Fruit fly (Drosophila melanogaster) whole organism, embryonic: ENCODE measurements around the gene CG3529.

Source experiments
- C15 ChIP-seq: fragments of 200-800 bp; sonication (Bioruptor generic); IDR thresholded peaks from 3 replicates; pipeline ENCODE4 v1.3.6; 2022; ENCODE audit warnings: missing biosample characterization, missing genetic modification characterization
- CG11696 ChIP-seq: fragments of 200-800 bp; sonication (Bioruptor generic); IDR thresholded peaks from 2 replicates; pipeline ENCODE4 v1.3.6; 2022; ENCODE audit warnings: missing biosample characterization, missing genetic modification characterization
- CG11723 ChIP-seq: fragments of 200-800 bp; sonication (Bioruptor generic); optimal IDR thresholded peaks from 2 replicates; lab custom pipeline; 2017; ENCODE audit warnings: missing biosample characterization, mild to moderate bottlenecking, missing genetic modification characterization
- CG15514 ChIP-seq: fragments of 200-800 bp; sonication (Bioruptor generic); optimal IDR thresholded peaks from 3 replicates; lab custom pipeline; 2017; ENCODE audit warnings: missing biosample characterization, missing genetic modification characterization, mild to moderate bottlenecking, moderate library complexity, missing genetic modification reagents
- CG15601 ChIP-seq: fragments of 200-800 bp; sonication (Bioruptor generic); optimal IDR thresholded peaks from 3 replicates; lab custom pipeline; 2019; ENCODE audit warnings: missing biosample characterization, mild to moderate bottlenecking, missing genetic modification characterization, moderate library complexity
- CG17385 ChIP-seq: fragments of 200-800 bp; sonication (Bioruptor generic); optimal IDR thresholded peaks from 3 replicates; lab custom pipeline; 2018; ENCODE audit warnings: missing biosample characterization, mild to moderate bottlenecking, missing genetic modification characterization
- CG17802 ChIP-seq: fragments of 200-800 bp; sonication (Bioruptor generic); optimal IDR thresholded peaks from 2 replicates; lab custom pipeline; 2018; ENCODE audit warnings: missing biosample characterization, mild to moderate bottlenecking, missing genetic modification characterization, moderate library complexity
- CG18011 ChIP-seq: fragments of 200-800 bp; sonication (Bioruptor generic); optimal IDR thresholded peaks from 2 replicates; lab custom pipeline; 2017; ENCODE audit warnings: missing biosample characterization, missing genetic modification characterization, mild to moderate bottlenecking, moderate library complexity, missing genotype
- CG2116 ChIP-seq: fragments of 200-800 bp; sonication (Bioruptor generic); optimal IDR thresholded peaks from 3 replicates; lab custom pipeline; 2018; ENCODE audit warnings: missing biosample characterization, mild to moderate bottlenecking, missing genetic modification characterization
- CG2129 ChIP-seq: fragments of 200-800 bp; sonication (Bioruptor generic); IDR thresholded peaks from 2 replicates; pipeline ENCODE4 v1.3.6; 2022; ENCODE audit warnings: missing biosample characterization, missing genetic modification characterization; ENCODE audit not compliant: partially characterized antibody
- CG2199 ChIP-seq: fragments of 200-800 bp; sonication (Bioruptor generic); IDR thresholded peaks from 3 replicates; pipeline ENCODE4 v1.3.6; 2022; ENCODE audit warnings: missing biosample characterization, missing genetic modification characterization
- CG3847 ChIP-seq: fragments of 200-800 bp; sonication (Bioruptor generic); IDR thresholded peaks from 2 replicates; pipeline ENCODE4 v1.3.6; 2022; ENCODE audit warnings: missing biosample characterization, missing genetic modification characterization
- CG4617 ChIP-seq: fragments of 200-800 bp; sonication (Bioruptor generic); optimal IDR thresholded peaks from 3 replicates; lab custom pipeline; 2016; ENCODE audit warnings: missing biosample characterization, missing genetic modification characterization, borderline replicate concordance
- CG5180 ChIP-seq: fragments of 200-800 bp; sonication (Bioruptor generic); optimal IDR thresholded peaks from 3 replicates; lab custom pipeline; 2017; ENCODE audit warnings: missing biosample characterization, missing genetic modification characterization, mild to moderate bottlenecking, moderate library complexity, missing genetic modification reagents
- CG5953 ChIP-seq: fragments of 200-800 bp; sonication (Bioruptor generic); IDR thresholded peaks from 2 replicates; pipeline ENCODE4 v1.3.6; 2022; ENCODE audit warnings: missing biosample characterization, missing genetic modification characterization
- CG6689 ChIP-seq: fragments of 200-800 bp; sonication (Bioruptor generic); IDR thresholded peaks from 2 replicates; pipeline ENCODE4 v1.3.6; 2022; ENCODE audit warnings: missing biosample characterization, missing genetic modification characterization
- CG6791 ChIP-seq: fragments of 200-800 bp; sonication (Bioruptor generic); IDR thresholded peaks from 3 replicates; pipeline ENCODE4 v1.3.6; 2022; ENCODE audit warnings: missing biosample characterization, missing genetic modification characterization; ENCODE audit not compliant: partially characterized antibody
- CG8924 ChIP-seq: fragments of 200-800 bp; optimal IDR thresholded peaks from 3 replicates; lab custom pipeline; 2019; ENCODE audit warnings: missing biosample characterization, mild to moderate bottlenecking, missing genetic modification characterization, moderate library complexity
- Deaf1 ChIP-seq: fragments of 200-800 bp; optimal IDR thresholded peaks from 3 replicates; lab custom pipeline; 2019; ENCODE audit warnings: missing biosample characterization, mild to moderate bottlenecking, missing genetic modification characterization, moderate library complexity
- Dref ChIP-seq: fragments of 200-800 bp; sonication (Bioruptor generic); IDR thresholded peaks from 2 replicates; pipeline ENCODE4 v1.3.6; 2022; ENCODE audit warnings: missing biosample characterization, missing genetic modification characterization
- Elba2 ChIP-seq: fragments of 200-800 bp; sonication (Bioruptor generic); optimal IDR thresholded peaks from 3 replicates; lab custom pipeline; 2016; ENCODE audit warnings: missing biosample characterization, missing genetic modification characterization
- Ets97D ChIP-seq: fragments of 200-800 bp; sonication (Bioruptor generic); optimal IDR thresholded peaks from 3 replicates; lab custom pipeline; 2016; ENCODE audit warnings: missing biosample characterization, missing genetic modification characterization
- Hr3 ChIP-seq: fragments of 200-800 bp; sonication (Bioruptor generic); optimal IDR thresholded peaks from 3 replicates; lab custom pipeline; 2016; ENCODE audit warnings: missing biosample characterization, missing genetic modification characterization
- Lhr ChIP-seq: fragments of 200-800 bp; sonication (Bioruptor generic); optimal IDR thresholded peaks from 3 replicates; lab custom pipeline; 2017; ENCODE audit warnings: mild to moderate bottlenecking, missing biosample characterization, missing genetic modification reagents, missing genetic modification characterization
- Med ChIP-seq: fragments of 200-800 bp; sonication (Bioruptor generic); peaks from one replicate; lab custom pipeline; 2016; ENCODE audit warnings: missing biosample characterization, missing genetic modification characterization, mild to moderate bottlenecking, inconsistent platforms, moderate library complexity
- Mes4 ChIP-seq: fragments of 200-800 bp; sonication (Bioruptor generic); optimal IDR thresholded peaks from 2 replicates; lab custom pipeline; 2016; ENCODE audit warnings: missing biosample characterization, missing genetic modification characterization
- Nf-YC ChIP-seq: fragments of 200-800 bp; optimal IDR thresholded peaks from 3 replicates; lab custom pipeline; 2019; ENCODE audit warnings: missing biosample characterization, mild to moderate bottlenecking, missing genetic modification characterization, moderate library complexity
- Stat92E ChIP-seq, 3 experiments: fragments of >200 bp in 2 of 3; fragments of 200-800 bp in 1 of 3; sonication (Bioruptor generic) in 1 of 3; optimal IDR thresholded peaks; 2 replicates each; lab custom pipeline; 2017 to 2019; ENCODE audit warnings: missing biosample characterization in 3 of 3, missing genetic modification characterization in 3 of 3, mild to moderate bottlenecking in 1 of 3, moderate library complexity in 1 of 3
- Xbp1 ChIP-seq: fragments of 200-800 bp; sonication (Bioruptor generic); optimal IDR thresholded peaks from 3 replicates; lab custom pipeline; 2016; ENCODE audit warnings: missing biosample characterization, mild to moderate bottlenecking, missing genetic modification characterization
- amos ChIP-seq: fragments of 200-800 bp; sonication (Bioruptor generic); IDR thresholded peaks from 2 replicates; pipeline ENCODE4 v1.3.6; 2022; ENCODE audit warnings: missing biosample characterization, missing genetic modification characterization; ENCODE audit not compliant: partially characterized antibody
- ato ChIP-seq: fragments of 200-800 bp; sonication (Bioruptor generic); IDR thresholded peaks from 2 replicates; pipeline ENCODE4 v1.3.6; 2022; ENCODE audit warnings: missing biosample characterization, missing genetic modification characterization; ENCODE audit not compliant: partially characterized antibody
- bab2 ChIP-seq: fragments of 200-800 bp; sonication (Bioruptor generic); optimal IDR thresholded peaks from 2 replicates; lab custom pipeline; 2016; ENCODE audit warnings: missing biosample characterization, missing genetic modification characterization
- corto ChIP-seq: fragments of 200-800 bp; sonication (Bioruptor generic); optimal IDR thresholded peaks from 2 replicates; lab custom pipeline; 2016; ENCODE audit warnings: missing biosample characterization, mild to moderate bottlenecking, missing genetic modification characterization, moderate library complexity
- crc ChIP-seq: fragments of 200-800 bp; sonication (Bioruptor generic); optimal IDR thresholded peaks from 2 replicates; lab custom pipeline; 2016; ENCODE audit warnings: missing biosample characterization, missing genetic modification characterization
- crol ChIP-seq: fragments of 200-800 bp; sonication (Bioruptor generic); IDR thresholded peaks from 2 replicates; pipeline ENCODE4 v1.3.6; 2022; ENCODE audit warnings: missing biosample characterization, missing genetic modification characterization
- dmrt11E ChIP-seq: fragments of 200-800 bp; sonication (Bioruptor generic); optimal IDR thresholded peaks from 3 replicates; lab custom pipeline; 2018; ENCODE audit warnings: missing biosample characterization, mild to moderate bottlenecking, missing genetic modification characterization, moderate library complexity
- gfzf ChIP-seq: fragments of 200-800 bp; sonication (Bioruptor generic); optimal IDR thresholded peaks from 2 replicates; lab custom pipeline; 2016; ENCODE audit warnings: missing biosample characterization, mild to moderate bottlenecking, missing genetic modification characterization, moderate library complexity
- hb ChIP-seq: fragments of 200-800 bp; sonication (Bioruptor generic); IDR thresholded peaks from 3 replicates; pipeline ENCODE4 v1.3.6; 2022; ENCODE audit warnings: missing biosample characterization, missing genetic modification characterization; ENCODE audit not compliant: partially characterized antibody
- her ChIP-seq: fragments of 200-800 bp; sonication (Bioruptor generic); optimal IDR thresholded peaks from 2 replicates; lab custom pipeline; 2016; ENCODE audit warnings: missing biosample characterization, missing genetic modification characterization
- kah ChIP-seq: fragments of 200-800 bp; sonication (Bioruptor generic); optimal IDR thresholded peaks from 2 replicates; lab custom pipeline; 2018; ENCODE audit warnings: missing biosample characterization, mild to moderate bottlenecking, missing genetic modification characterization
- lilli ChIP-seq: fragments of 200-800 bp; sonication (Bioruptor generic); optimal IDR thresholded peaks from 3 replicates; lab custom pipeline; 2016; ENCODE audit warnings: missing biosample characterization, missing genetic modification characterization
- pan ChIP-seq, 4 experiments: fragments of >200 bp in 3 of 4; fragments of 200-800 bp in 1 of 4; sonication (Bioruptor generic) in 1 of 4; optimal IDR thresholded peaks in 3 of 4; IDR thresholded peaks in 1 of 4; 2 replicates each; pipeline versions ENCODE4 v1.3.6 to Lab custom; 2017 to 2022; ENCODE audit warnings: missing biosample characterization in 2 of 4, missing genetic modification characterization in 2 of 4, mixed read lengths in 1 of 4
- pnt ChIP-seq: fragments of 200-800 bp; sonication (Bioruptor generic); optimal IDR thresholded peaks from 3 replicates; lab custom pipeline; 2016; ENCODE audit warnings: missing biosample characterization, missing genetic modification characterization
- sens ChIP-seq: fragments of 200-800 bp; sonication (Bioruptor generic); peaks from one replicate; lab custom pipeline; 2016; ENCODE audit warnings: missing biosample characterization, missing genetic modification characterization
- sna ChIP-seq: fragments of 200-800 bp; sonication (Bioruptor generic); IDR thresholded peaks from 2 replicates; pipeline ENCODE4 v1.3.6; 2022; ENCODE audit warnings: missing biosample characterization, missing genetic modification characterization; ENCODE audit not compliant: partially characterized antibody
- trem ChIP-seq: fragments of 200-800 bp; optimal IDR thresholded peaks from 3 replicates; lab custom pipeline; 2019; ENCODE audit warnings: missing biosample characterization, mild to moderate bottlenecking, missing genetic modification characterization, moderate library complexity
- zen ChIP-seq: fragments of 200-800 bp; sonication (Bioruptor generic); optimal IDR thresholded peaks from 3 replicates; lab custom pipeline; 2018; ENCODE audit warnings: missing biosample characterization, mild to moderate bottlenecking, missing genetic modification characterization, moderate library complexity

Gene CG3529

dm6 chr3L:9399013-9399750, 47.5 kb upstream of the CG3529 start, which contains the start of gene CG4080 (continued):
- TF ChIP-seq CG11696 (no peak), bab2 (GFP tag; lab: Kevin White, UChicago) (no peak), CG18011 (peak; percentile 13), pan (optimal IDR thresholded peaks at IDR 0.05; lab: Kevin White, UChicago) (no peak), pan (GFP tag; optimal IDR thresholded peaks at IDR 0.05 in 1 of 2, IDR thresholded peaks at IDR 0.05 in 1 of 2) (peak in 1 of 2 experiments; percentile 7), CG6791 (GFP tag; lab: Robert Waterston, UW) (peak; percentile 65; the same call in 1 of the 3 replicates), dmrt11E (tag; lab: Kevin White, UChicago) (peak; percentile 43), CG17802 (tag; lab: Kevin White, UChicago) (no peak), Deaf1 (peak; percentile 49), zen (tag; lab: Kevin White, UChicago) (peak; percentile 26), CG2129 (peak; percentile 62; the same call in 1 of the 2 replicates), Mes4 (peak; percentile 19), Med (GFP tag; lab: Kevin White, UChicago) (peak; percentile 81), Ets97D (GFP tag; lab: Kevin White, UChicago) (peak; percentile 61), her (GFP tag; lab: Kevin White, UChicago) (no peak), Elba2 (GFP tag; lab: Kevin White, UChicago) (no peak), CG3847 (GFP tag; lab: Robert Waterston, UW) (peak; percentile 18; the same call in 1 of the 2 replicates), CG11723 (GFP tag; lab: Kevin White, UChicago) (no peak), CG17385 (GFP tag; lab: Kevin White, UChicago) (peak; percentile 8), CG2116 (GFP tag; lab: Kevin White, UChicago) (peak; percentile 89), sens (peak; percentile 88), CG8924 (tag; lab: Kevin White, UChicago) (peak; percentile 84), corto (GFP tag; lab: Kevin White, UChicago) (peak; percentile 32), lilli (GFP tag; lab: Kevin White, UChicago) (peak; percentile 52), Hr3 (GFP tag; lab: Kevin White, UChicago) (peak; percentile 19), trem (tag; lab: Kevin White, UChicago) (peak; percentile 61), CG5953 (GFP tag; lab: Robert Waterston, UW) (0 out of 2 replicates have a peak, but pooled peaks have one; percentile 41), kah (GFP tag; lab: Kevin White, UChicago) (no peak), Nf-YC (tag; lab: Kevin White, UChicago) (peak; percentile 44), Stat92E (GFP tag; optimal IDR thresholded peaks at IDR 0.05; lab: Kevin White, UChicago) (peak in 1 of 3 experiments; percentile 17), amos (GFP tag; lab: Robert Waterston, UW) (peak; percentile 76; the same call in 1 of the 2 replicates), Dref (GFP tag; lab: Robert Waterston, UW) (peak; percentile 62), crol (GFP tag; lab: Robert Waterston, UW) (no peak), gfzf (GFP tag; lab: Kevin White, UChicago) (peak; percentile 90), crc (GFP tag; lab: Kevin White, UChicago) (no peak), Lhr (GFP tag; lab: Kevin White, UChicago) (peak; percentile 81), CG6689 (0 out of 2 replicates have a peak, but pooled peaks have one; percentile 18), CG15601 (tag; lab: Kevin White, UChicago) (peak; percentile 57), pnt (GFP tag; lab: Kevin White, UChicago) (peak; percentile 9), Xbp1 (peak; percentile 19), sna (GFP tag; lab: Robert Waterston, UW) (peak; percentile 78), ato (GFP tag; lab: Robert Waterston, UW) (0 out of 2 replicates have a peak, but pooled peaks have one; percentile 14), C15 (GFP tag; lab: Robert Waterston, UW) (no peak), CG4617 (GFP tag; lab: Kevin White, UChicago) (peak; percentile 56), CG15514 (GFP tag; lab: Kevin White, UChicago) (peak; percentile 67), CG5180 (GFP tag; lab: Kevin White, UChicago) (no peak), hb (GFP tag; lab: Robert Waterston, UW) (peak; percentile 24; the same call in 1 of the 3 replicates), CG2199 (no peak)
